Worm (Caenorhabditis elegans): ENCODE data around the gene mlc-4.

DNA sequence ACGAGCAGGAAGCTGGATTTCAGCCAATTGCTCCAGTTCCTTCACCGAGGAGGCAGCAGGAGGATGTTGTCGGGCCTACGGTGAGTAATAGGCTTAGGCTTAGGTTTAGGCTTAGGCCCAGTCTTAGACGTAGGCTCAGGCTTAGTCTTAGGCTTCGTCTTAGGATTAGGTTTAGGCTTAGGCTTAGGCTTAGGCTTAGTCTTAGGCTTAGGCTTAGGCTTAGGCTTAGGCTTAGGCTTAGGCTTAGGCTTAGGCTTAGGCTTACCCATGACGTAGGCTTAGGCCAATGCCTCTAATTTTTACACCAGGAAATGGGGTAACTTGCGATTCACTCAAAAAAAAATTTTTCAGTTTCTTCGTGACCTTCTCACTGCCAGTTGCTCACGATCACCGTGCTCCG, 46.9 kb downstream of the mlc-4 start:
- TF ChIP-seq hmg-4 (GFP tag; optimal IDR thresholded peaks at IDR 0.05) (no peak), ets-7 (tag; optimal IDR thresholded peaks at IDR 0.05) (no peak), B0310.2 (tag; optimal IDR thresholded peaks at IDR 0.05) (no peak), flt-1 (GFP tag; IDR thresholded peaks at IDR 0.05) (no peak), ama-1 (optimal IDR thresholded peaks at IDR 0.05) (no peak), tbx-37 (GFP tag; conservative IDR thresholded peaks at IDR 0.05) (no peak), ceh-13 (GFP tag; optimal IDR thresholded peaks at IDR 0.05) (no peak), tra-4 (tag; optimal IDR thresholded peaks at IDR 0.05) (no peak), aly-1 (tag; optimal IDR thresholded peaks at IDR 0.05) (no peak), hmbx-1 (tag; optimal IDR thresholded peaks at IDR 0.05) (no peak)

All from whole organism, early embryonic.